Fruit fly (Drosophila melanogaster) whole organism, embryonic: Measurements from ENCODE around the gene CG13117.

ENCODE experiments used
- CG1024 ChIP-seq: fragments of 200-800 bp; sonication (Bioruptor generic); IDR thresholded peaks from 2 replicates; pipeline ENCODE4 v1.3.6; 2022; ENCODE audit warnings: missing biosample characterization, missing genetic modification characterization
- CG10274 ChIP-seq: fragments of 200-800 bp; sonication (Bioruptor generic); optimal IDR thresholded peaks from 3 replicates; lab custom pipeline; 2017; ENCODE audit warnings: missing biosample characterization, mild to moderate bottlenecking, missing genetic modification characterization
- CG10321 ChIP-seq: fragments of 200-800 bp; sonication (Bioruptor generic); IDR thresholded peaks from 2 replicates; pipeline ENCODE4 v1.3.6; 2022; ENCODE audit warnings: missing biosample characterization, missing genetic modification characterization
- CG11247 ChIP-seq: fragments of 200-800 bp; sonication (Bioruptor generic); IDR thresholded peaks from 2 replicates; pipeline ENCODE4 v1.3.6; 2022; ENCODE audit warnings: missing biosample characterization, missing genetic modification characterization
- CG12744 ChIP-seq: fragments of 200-800 bp; sonication (Bioruptor generic); optimal IDR thresholded peaks from 2 replicates; lab custom pipeline; 2016; ENCODE audit warnings: missing biosample characterization, missing genetic modification characterization
- CG13424 ChIP-seq: fragments of 200-800 bp; sonication (Bioruptor generic); optimal IDR thresholded peaks from 2 replicates; lab custom pipeline; 2019; ENCODE audit warnings: missing biosample characterization, mild to moderate bottlenecking, missing genetic modification characterization, moderate library complexity
- CG13775 ChIP-seq: fragments of 200-800 bp; sonication (Bioruptor generic); optimal IDR thresholded peaks from 3 replicates; lab custom pipeline; 2017; ENCODE audit warnings: missing biosample characterization, mild to moderate bottlenecking, missing genetic modification characterization
- CG15269 ChIP-seq: fragments of 200-800 bp; sonication (Bioruptor generic); optimal IDR thresholded peaks from 2 replicates; lab custom pipeline; 2018; ENCODE audit warnings: missing biosample characterization, mild to moderate bottlenecking, missing genetic modification characterization, moderate library complexity
- CG15514 ChIP-seq: fragments of 200-800 bp; sonication (Bioruptor generic); optimal IDR thresholded peaks from 3 replicates; lab custom pipeline; 2017; ENCODE audit warnings: missing biosample characterization, missing genetic modification characterization, mild to moderate bottlenecking, moderate library complexity, missing genetic modification reagents
- CG2116 ChIP-seq: fragments of 200-800 bp; sonication (Bioruptor generic); optimal IDR thresholded peaks from 3 replicates; lab custom pipeline; 2018; ENCODE audit warnings: missing biosample characterization, mild to moderate bottlenecking, missing genetic modification characterization
- CG31388 ChIP-seq: fragments of 200-800 bp; sonication (Bioruptor generic); optimal IDR thresholded peaks from 2 replicates; lab custom pipeline; 2016; ENCODE audit warnings: missing biosample characterization, missing genetic modification characterization
- CG33213 ChIP-seq: fragments of 200-800 bp; sonication (Bioruptor generic); optimal IDR thresholded peaks from 3 replicates; lab custom pipeline; 2016; ENCODE audit warnings: missing biosample characterization, missing genetic modification characterization
- CG4707 ChIP-seq: fragments of 200-800 bp; sonication (Bioruptor generic); optimal IDR thresholded peaks from 2 replicates; lab custom pipeline; 2018; ENCODE audit warnings: missing biosample characterization, mild to moderate bottlenecking, missing genetic modification characterization, moderate library complexity
- CG5953 ChIP-seq: fragments of 200-800 bp; sonication (Bioruptor generic); IDR thresholded peaks from 2 replicates; pipeline ENCODE4 v1.3.6; 2022; ENCODE audit warnings: missing biosample characterization, missing genetic modification characterization
- CG7963 ChIP-seq: fragments of 200-800 bp; sonication (Bioruptor generic); IDR thresholded peaks from 3 replicates; pipeline ENCODE4 v1.3.6; 2022; ENCODE audit warnings: missing biosample characterization, missing genetic modification characterization; ENCODE audit not compliant: partially characterized antibody
- Dad ChIP-seq: fragments of 200-800 bp; sonication (Bioruptor generic); optimal IDR thresholded peaks from 3 replicates; lab custom pipeline; 2016; ENCODE audit warnings: missing biosample characterization, missing genetic modification characterization
- Dip2 ChIP-seq: fragments of 200-800 bp; sonication (Bioruptor generic); IDR thresholded peaks from 2 replicates; pipeline ENCODE4 v1.3.6; 2022; ENCODE audit warnings: missing biosample characterization, missing genetic modification characterization
- Dref ChIP-seq: fragments of 200-800 bp; sonication (Bioruptor generic); IDR thresholded peaks from 2 replicates; pipeline ENCODE4 v1.3.6; 2022; ENCODE audit warnings: missing biosample characterization, missing genetic modification characterization
- Ets97D ChIP-seq: fragments of 200-800 bp; sonication (Bioruptor generic); optimal IDR thresholded peaks from 3 replicates; lab custom pipeline; 2016; ENCODE audit warnings: missing biosample characterization, missing genetic modification characterization
- HLH4C ChIP-seq: fragments of 200-800 bp; sonication (Bioruptor generic); IDR thresholded peaks from 3 replicates; pipeline ENCODE4 v1.3.6; 2022; ENCODE audit warnings: missing biosample characterization, missing genetic modification characterization; ENCODE audit not compliant: partially characterized antibody
- Hsf ChIP-seq: fragments of 200-800 bp; sonication (Bioruptor generic); optimal IDR thresholded peaks from 3 replicates; lab custom pipeline; 2016; ENCODE audit warnings: missing biosample characterization, missing genetic modification characterization
- Mad ChIP-seq: fragments of 200-800 bp; sonication (Bioruptor generic); optimal IDR thresholded peaks from 2 replicates; lab custom pipeline; 2016; ENCODE audit warnings: missing biosample characterization, missing genetic modification characterization
- Max ChIP-seq: fragments of 200-800 bp; sonication (Bioruptor generic); optimal IDR thresholded peaks from 2 replicates; lab custom pipeline; 2016; ENCODE audit warnings: missing biosample characterization, mild to moderate bottlenecking, missing genetic modification characterization
- Meics ChIP-seq: fragments of 200-800 bp; sonication (Bioruptor generic); optimal IDR thresholded peaks from 2 replicates; lab custom pipeline; 2017; ENCODE audit warnings: missing biosample characterization, mild to moderate bottlenecking, missing genetic modification characterization
- Mes4 ChIP-seq: fragments of 200-800 bp; sonication (Bioruptor generic); optimal IDR thresholded peaks from 2 replicates; lab custom pipeline; 2016; ENCODE audit warnings: missing biosample characterization, missing genetic modification characterization
- NFAT ChIP-seq: fragments of 200-800 bp; sonication (Bioruptor generic); IDR thresholded peaks from 2 replicates; pipeline ENCODE4 v1.3.6; 2022; ENCODE audit warnings: missing biosample characterization, missing genetic modification characterization
- Ravus ChIP-seq: fragments of 200-800 bp; sonication (Bioruptor generic); IDR thresholded peaks from 2 replicates; pipeline ENCODE4 v1.3.6; 2022; ENCODE audit warnings: missing biosample characterization, missing genetic modification characterization
- Trl ChIP-seq, 3 experiments: fragments of >200 bp in 2 of 3; fragments of 200-800 bp in 1 of 3; sonication (Bioruptor generic) in 1 of 3; optimal IDR thresholded peaks; 2 replicates in 1 of 3; 3 replicates in 2 of 3; lab custom pipeline; 2016 to 2017; ENCODE audit warnings: missing biosample characterization in 1 of 3, missing genetic modification characterization in 1 of 3
- ato ChIP-seq: fragments of 200-800 bp; sonication (Bioruptor generic); IDR thresholded peaks from 2 replicates; pipeline ENCODE4 v1.3.6; 2022; ENCODE audit warnings: missing biosample characterization, missing genetic modification characterization; ENCODE audit not compliant: partially characterized antibody
- cad ChIP-seq: fragments of >200 bp; optimal IDR thresholded peaks from 2 replicates; lab custom pipeline; 2017; ENCODE audit warnings: missing biosample characterization, missing genetic modification characterization
- dan ChIP-seq: fragments of 200-800 bp; sonication (Bioruptor generic); IDR thresholded peaks from 2 replicates; pipeline ENCODE4 v1.3.6; 2022; ENCODE audit warnings: missing biosample characterization, missing genetic modification characterization
- dati ChIP-seq: fragments of 200-800 bp; sonication (Bioruptor generic); IDR thresholded peaks from 2 replicates; pipeline ENCODE4 v1.3.6; 2022; ENCODE audit warnings: missing biosample characterization, missing genetic modification characterization
- dimm ChIP-seq: fragments of 200-800 bp; sonication (Bioruptor generic); IDR thresholded peaks from 2 replicates; pipeline ENCODE4 v1.3.6; 2022; ENCODE audit warnings: missing biosample characterization, missing genetic modification characterization
- esg ChIP-seq: fragments of 200-800 bp; sonication (Bioruptor generic); conservative IDR thresholded peaks from 2 replicates; pipeline ENCODE4 v1.3.6; 2022; ENCODE audit warnings: missing biosample characterization, missing genetic modification characterization
- fd102C ChIP-seq: fragments of 200-800 bp; sonication (Bioruptor generic); optimal IDR thresholded peaks from 2 replicates; lab custom pipeline; 2018; ENCODE audit warnings: missing biosample characterization, mild to moderate bottlenecking, missing genetic modification characterization, moderate library complexity
- grn ChIP-seq: fragments of 200-800 bp; sonication (Bioruptor generic); optimal IDR thresholded peaks from 3 replicates; lab custom pipeline; 2017; ENCODE audit warnings: missing biosample characterization, missing genetic modification characterization
- hbn ChIP-seq: fragments of 200-800 bp; sonication (Bioruptor generic); IDR thresholded peaks from 2 replicates; pipeline ENCODE4 v1.3.6; 2022; ENCODE audit warnings: missing biosample characterization, missing genetic modification characterization; ENCODE audit not compliant: partially characterized antibody
- hth ChIP-seq: fragments of >200 bp; optimal IDR thresholded peaks from 2 replicates; lab custom pipeline; 2017; ENCODE audit warnings: inconsistent platforms
- maf-S ChIP-seq: fragments of 200-800 bp; sonication (Bioruptor generic); optimal IDR thresholded peaks from 2 replicates; lab custom pipeline; 2016; ENCODE audit warnings: missing biosample characterization, missing genetic modification characterization
- onecut ChIP-seq: fragments of 200-800 bp; sonication (Bioruptor generic); IDR thresholded peaks from 2 replicates; pipeline ENCODE4 v1.3.6; 2022; ENCODE audit warnings: missing biosample characterization, missing genetic modification characterization
- peb ChIP-seq: fragments of 200-800 bp; sonication (Bioruptor generic); IDR thresholded peaks from 2 replicates; pipeline ENCODE4 v1.3.6; 2022; ENCODE audit warnings: missing biosample characterization, missing genetic modification characterization
- pita ChIP-seq: fragments of 200-800 bp; sonication (Bioruptor generic); optimal IDR thresholded peaks from 2 replicates; lab custom pipeline; 2017; ENCODE audit warnings: missing biosample characterization, mild to moderate bottlenecking, missing genetic modification characterization
- pnt ChIP-seq: fragments of 200-800 bp; sonication (Bioruptor generic); optimal IDR thresholded peaks from 3 replicates; lab custom pipeline; 2016; ENCODE audit warnings: missing biosample characterization, missing genetic modification characterization
- sima ChIP-seq: fragments of 200-800 bp; sonication (Bioruptor generic); optimal IDR thresholded peaks from 2 replicates; lab custom pipeline; 2016; ENCODE audit warnings: missing biosample characterization, missing genetic modification characterization
- slou ChIP-seq: fragments of 200-800 bp; sonication (Bioruptor generic); optimal IDR thresholded peaks from 3 replicates; lab custom pipeline; 2016; ENCODE audit warnings: missing biosample characterization, missing genetic modification characterization
- toy ChIP-seq: fragments of 200-800 bp; sonication (Bioruptor generic); IDR thresholded peaks from 2 replicates; pipeline ENCODE4 v1.3.6; 2022; ENCODE audit warnings: missing biosample characterization, missing genetic modification characterization
- tup ChIP-seq: fragments of 200-800 bp; sonication (Bioruptor generic); optimal IDR thresholded peaks from 2 replicates; lab custom pipeline; 2016; ENCODE audit warnings: missing biosample characterization, mild to moderate bottlenecking, missing genetic modification characterization, moderate library complexity
- twi ChIP-seq: fragments of 200-800 bp; optimal IDR thresholded peaks from 2 replicates; lab custom pipeline; 2019; ENCODE audit warnings: missing biosample characterization, mild to moderate bottlenecking, missing genetic modification characterization, moderate library complexity
- tx ChIP-seq: fragments of 200-800 bp; sonication (Bioruptor generic); optimal IDR thresholded peaks from 2 replicates; lab custom pipeline; 2016; ENCODE audit warnings: missing biosample characterization, missing genetic modification characterization
- zfh1 ChIP-seq: fragments of 200-800 bp; sonication (Bioruptor generic); IDR thresholded peaks from 3 replicates; pipeline ENCODE4 v1.3.6; 2022; ENCODE audit warnings: missing biosample characterization, missing genetic modification characterization

CG13117 gene

dm6 chr2L:9757990-9758814, 21.8 kb downstream of the CG13117 start, which contains the start of gene zf30C (continued):
- TF ChIP-seq CG15514 (GFP tag; lab: Kevin White, UChicago) (peak; percentile 100), slou (peak; percentile 86), CG4707 (GFP tag; lab: Kevin White, UChicago) (peak; percentile 41), cad (GFP tag; lab: Kevin White, UChicago) (no peak), Hsf (peak; percentile 95), Ravus (GFP tag; lab: Robert Waterston, UW) (peak; percentile 14; the same call in 1 of the 2 replicates), CG13424 (peak; percentile 84), Dip2 (GFP tag; lab: Robert Waterston, UW) (no peak), Dref (GFP tag; lab: Robert Waterston, UW) (peak; percentile 64), toy (GFP tag; lab: Robert Waterston, UW) (0 out of 2 replicates have a peak, but pooled peaks have one; percentile 39), zfh1 (GFP tag; lab: Robert Waterston, UW) (peak; percentile 86), tup (GFP tag; lab: Kevin White, UChicago) (peak; percentile 79), CG15269 (tag; lab: Kevin White, UChicago) (peak; percentile 77), Trl (optimal IDR thresholded peaks at IDR 0.05; lab: Kevin White, UChicago) (peak; percentile 43 to 49), Trl (GFP tag; optimal IDR thresholded peaks at IDR 0.05; lab: Kevin White, UChicago) (peak; percentile 95), twi (tag; lab: Kevin White, UChicago) (peak; percentile 31), grn (GFP tag; lab: Kevin White, UChicago) (peak; percentile 12), CG13775 (peak; percentile 89), fd102C (GFP tag; lab: Kevin White, UChicago) (no peak), pnt (peak; percentile 90), CG11247 (peak; percentile 86), pita (GFP tag; lab: Kevin White, UChicago) (no peak), esg (GFP tag; lab: Robert Waterston, UW) (peak; percentile 49; the same call in 1 of the 2 replicates), Mes4 (GFP tag; lab: Kevin White, UChicago) (peak; percentile 82), Max (peak; percentile 80), hth (lab: Kevin White, UChicago) (no peak), peb (GFP tag; lab: Robert Waterston, UW) (peak; percentile 52; the same call in 1 of the 2 replicates), CG12744 (GFP tag; lab: Kevin White, UChicago) (peak; percentile 82), NFAT (GFP tag; lab: Robert Waterston, UW) (peak; percentile 91), onecut (peak; percentile 77), CG33213 (peak; percentile 84), Dad (peak; percentile 81), ato (GFP tag; lab: Robert Waterston, UW) (no peak; the same call in 1 of the 2 replicates), CG10274 (GFP tag; lab: Kevin White, UChicago) (peak; percentile 66), CG10321 (GFP tag; lab: Robert Waterston, UW) (peak; percentile 57; the same call in 1 of the 2 replicates), hbn (GFP tag; lab: Robert Waterston, UW) (0 out of 2 replicates have a peak, but pooled peaks have one; percentile 20), dan (GFP tag; lab: Robert Waterston, UW) (peak; percentile 61)
- TF ChIP-seq, all 482 proteins: peak for 421

- TF ChIP-seq dati (GFP tag; lab: Robert Waterston, UW): 0 out of 2 replicates have a peak, but pooled peaks have one; percentile 7
- TF ChIP-seq Meics: peak; percentile 58
- peak; percentile 81 for TF ChIP-seq HLH4C (GFP tag; lab: Robert Waterston, UW)
- TF ChIP-seq Ets97D (GFP tag; lab: Kevin White, UChicago): peak; percentile 53
- TF ChIP-seq CG1024: peak; percentile 55; the same call in 1 of the 2 replicates
- TF ChIP-seq sima (GFP tag; lab: Kevin White, UChicago): no peak
- TF ChIP-seq tx (GFP tag; lab: Kevin White, UChicago): no peak
- TF ChIP-seq CG2116: peak; percentile 69
- peak; percentile 38 for TF ChIP-seq Mad
- TF ChIP-seq CG7963 (GFP tag; lab: Robert Waterston, UW): peak; percentile 82
- TF ChIP-seq dimm: no peak
- no peak for TF ChIP-seq CG31388 (GFP tag; lab: Kevin White, UChicago)
- 0 out of 2 replicates have a peak, but pooled peaks have one; percentile 18 for TF ChIP-seq CG5953 (GFP tag; lab: Robert Waterston, UW)
- TF ChIP-seq maf-S (GFP tag; lab: Kevin White, UChicago): peak; percentile 1
Observed at dm6 chr2L:9758856-9759255, 22.4 kb downstream of the CG13117 start.
